Worm (Caenorhabditis elegans) whole organism, L2 larva: Measurements from ENCODE around the gene viro-2.

ENCODE experiments used
- F13H6.1 ChIP-seq: sonication (generic microtip); optimal IDR thresholded peaks from 2 replicates; lab custom pipeline; 2016; ENCODE audit warnings: missing genetic modification characterization, missing compliant biosample characterization
- ama-1 ChIP-seq: fragments of 150-350 bp; optimal IDR thresholded peaks from 2 replicates; lab custom pipeline; 2018; ENCODE audit warnings: inconsistent platforms
- fos-1 ChIP-seq: fragments of 150-350 bp; optimal IDR thresholded peaks from 2 replicates; lab custom pipeline; 2014; ENCODE audit warnings: missing biosample characterization, missing genetic modification characterization
- unc-55 ChIP-seq: fragments of 150-350 bp; sonication (generic microtip); optimal IDR thresholded peaks from 3 replicates; lab custom pipeline; 2014; ENCODE audit warnings: missing biosample characterization, missing genetic modification reagents, missing genetic modification characterization

DNA sequence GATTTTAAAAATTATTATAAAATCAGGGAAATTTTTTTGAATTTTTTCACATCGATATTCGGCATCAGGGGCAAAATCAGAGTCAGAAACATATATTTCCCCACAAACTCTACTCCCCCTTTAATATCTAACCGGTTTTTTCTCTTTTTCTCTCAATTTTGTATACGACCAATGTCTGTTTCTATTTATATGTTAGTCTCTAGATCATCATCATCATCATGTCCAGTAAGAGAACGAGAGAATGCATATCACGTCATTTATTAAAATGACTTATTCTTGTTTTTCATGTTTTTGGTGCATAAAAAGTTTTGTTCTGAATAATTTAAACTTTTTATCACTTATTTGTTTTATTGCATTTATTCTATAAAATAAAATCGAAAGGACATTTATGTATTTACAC, 23.9 kb downstream of the viro-2 start:
- no peak for TF ChIP-seq ama-1 (lab: Kevin White, UChicago)
- TF ChIP-seq unc-55 (GFP tag; lab: Kevin White, UChicago), result no peak
- peak; percentile 0 for TF ChIP-seq fos-1
- no peak for TF ChIP-seq F13H6.1 (tag; lab: Kevin White, UChicago)
